Worm (Caenorhabditis elegans): Measurements from ENCODE around the gene ugt-33.

- TF ChIP-seq lin-13 (tag; optimal IDR thresholded peaks at IDR 0.05) = no peak
- no peak for TF ChIP-seq pha-4 (tag; optimal IDR thresholded peaks at IDR 0.05)
- TF ChIP-seq lsy-2 (tag; optimal IDR thresholded peaks at IDR 0.05) = no peak
- TF ChIP-seq unc-62 (GFP tag; optimal IDR thresholded peaks at IDR 0.05) = no peak
- no peak for TF ChIP-seq lin-32 (GFP tag; optimal IDR thresholded peaks at IDR 0.05)
- TF ChIP-seq snpc-4 (tag; optimal IDR thresholded peaks at IDR 0.05) = no peak
- TF ChIP-seq unc-39 (tag; optimal IDR thresholded peaks at IDR 0.05) = no peak
- no peak for TF ChIP-seq nhr-237 (tag; optimal IDR thresholded peaks at IDR 0.05)
- no peak for TF ChIP-seq nhr-76 (tag; optimal IDR thresholded peaks at IDR 0.05)
- no peak for TF ChIP-seq ztf-11 (tag; optimal IDR thresholded peaks at IDR 0.05)
- TF ChIP-seq ces-1 (GFP tag; optimal IDR thresholded peaks at IDR 0.05) = no peak
- TF ChIP-seq tbx-8 (GFP tag; optimal IDR thresholded peaks at IDR 0.05) = no peak
- no peak for TF ChIP-seq mls-2 (tag; optimal IDR thresholded peaks at IDR 0.05)
Observed at ce11 chrV:10465478-10465877, 27.7 kb upstream of the ugt-33 start.

All from whole organism, mixed stage, embryonic.